Worm (Caenorhabditis elegans) whole organism, L3 larva: ENCODE data around the gene grd-12.

Experiments
- nhr-25 ChIP-seq: sonication (generic microtip); optimal IDR thresholded peaks from 2 replicates; lab custom pipeline; 2017; ENCODE audit warnings: missing biosample characterization, missing genetic modification characterization
- unc-62 ChIP-seq: fragments of 150-350 bp; sonication (generic microtip); optimal IDR thresholded peaks from 4 replicates; lab custom pipeline; 2014; ENCODE audit warnings: missing biosample characterization, missing genetic modification reagents, missing genetic modification characterization
- zag-1 ChIP-seq: fragments of 150-350 bp; optimal IDR thresholded peaks from 2 replicates; lab custom pipeline; 2014; ENCODE audit warnings: missing biosample characterization, missing genetic modification characterization

DNA sequence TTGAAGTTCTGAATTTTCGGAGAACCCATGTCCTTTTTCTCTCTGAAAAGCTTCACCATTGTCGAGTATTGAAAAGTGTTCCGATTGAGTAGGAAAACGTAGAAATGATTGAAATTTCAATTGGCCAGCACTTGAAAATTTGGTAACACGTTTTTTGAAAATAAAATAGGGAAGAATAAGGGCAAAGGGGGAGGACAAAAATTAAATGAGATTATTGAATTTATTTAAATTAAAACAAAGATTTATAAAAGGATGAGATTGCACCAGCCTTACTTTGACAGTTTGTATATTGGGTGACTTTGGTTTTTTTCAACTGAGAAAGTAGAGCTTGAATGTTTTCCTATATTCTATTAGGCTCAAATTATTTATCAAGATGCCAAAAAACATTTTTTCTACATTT, 35.9 kb downstream of the grd-12 start, which contains the start of gene obr-2:
- TF ChIP-seq zag-1, result no peak
- TF ChIP-seq unc-62 (GFP tag; lab: Kevin White, UChicago), result no peak
- TF ChIP-seq nhr-25 (tag; lab: Kevin White, UChicago), result no peak
